Worm (Caenorhabditis elegans) whole organism, mixed stage, embryonic: Measurements from ENCODE around the gene Y43F8B.22.

Experiments
- M03D4.4 ChIP-seq: sonication (generic microtip); optimal IDR thresholded peaks from 2 replicates; lab custom pipeline; 2017; ENCODE audit warnings: mild to moderate bottlenecking, missing genetic modification characterization, missing compliant biosample characterization
- bed-3 ChIP-seq: fragments of 200-800 bp; sonication (Bioruptor generic); optimal IDR thresholded peaks from 3 replicates; lab custom pipeline; 2018; ENCODE audit warnings: mild to moderate bottlenecking, missing genetic modification characterization, moderate library complexity, missing compliant biosample characterization
- blmp-1 ChIP-seq: fragments of 150-350 bp; optimal IDR thresholded peaks from 2 replicates; lab custom pipeline; 2014; ENCODE audit warnings: missing biosample characterization, missing genetic modification characterization
- ceh-39 ChIP-seq: fragments of 150-350 bp; optimal IDR thresholded peaks from 2 replicates; lab custom pipeline; 2014; ENCODE audit warnings: missing biosample characterization, missing genetic modification characterization
- ceh-43 ChIP-seq: fragments of 200-800 bp; sonication (Bioruptor generic); optimal IDR thresholded peaks from 2 replicates; lab custom pipeline; 2018; ENCODE audit warnings: mild to moderate bottlenecking, missing genetic modification characterization, moderate library complexity, missing compliant biosample characterization
- ceh-83 ChIP-seq: fragments of 200-800 bp; sonication (Bioruptor generic); optimal IDR thresholded peaks from 2 replicates; lab custom pipeline; 2018; ENCODE audit warnings: mild to moderate bottlenecking, missing genetic modification characterization, missing compliant biosample characterization
- ces-1 ChIP-seq: fragments of 150-350 bp; optimal IDR thresholded peaks from 2 replicates; lab custom pipeline; 2014; ENCODE audit warnings: missing biosample characterization, missing genetic modification reagents, missing genetic modification characterization
- drap-1 ChIP-seq: fragments of 200-800 bp; sonication (Bioruptor generic); optimal IDR thresholded peaks from 3 replicates; lab custom pipeline; 2018; ENCODE audit warnings: mild to moderate bottlenecking, missing genetic modification characterization, missing compliant biosample characterization
- elt-1 ChIP-seq: sonication (generic microtip); optimal IDR thresholded peaks from 2 replicates; lab custom pipeline; 2017; ENCODE audit warnings: missing genetic modification characterization, mild to moderate bottlenecking, missing compliant biosample characterization, antibody characterized with exemption, moderate library complexity, borderline replicate concordance; ENCODE audit not compliant: insufficient read depth
- elt-3 ChIP-seq: fragments of 150-350 bp; optimal IDR thresholded peaks from 2 replicates; lab custom pipeline; 2014; ENCODE audit warnings: missing biosample characterization, missing genetic modification characterization
- flh-1 ChIP-seq: fragments of 200-800 bp; sonication (Bioruptor generic); optimal IDR thresholded peaks from 2 replicates; lab custom pipeline; 2018; ENCODE audit warnings: mild to moderate bottlenecking, missing genetic modification characterization, moderate library complexity, missing compliant biosample characterization
- ham-2 ChIP-seq: fragments of 200-800 bp; sonication (Bioruptor generic); optimal IDR thresholded peaks from 2 replicates; lab custom pipeline; 2018; ENCODE audit warnings: mild to moderate bottlenecking, missing genetic modification characterization, missing compliant biosample characterization
- lin-13 ChIP-seq: fragments of 150-350 bp; optimal IDR thresholded peaks from 2 replicates; lab custom pipeline; 2014; ENCODE audit warnings: missing biosample characterization, missing genetic modification characterization
- lsy-2 ChIP-seq: fragments of 150-350 bp; optimal IDR thresholded peaks from 2 replicates; lab custom pipeline; 2014; ENCODE audit warnings: missing biosample characterization, missing genetic modification characterization
- mab-5 ChIP-seq: fragments of 150-350 bp; optimal IDR thresholded peaks from 2 replicates; lab custom pipeline; 2014; ENCODE audit warnings: missing biosample characterization, missing genetic modification characterization
- mep-1 ChIP-seq: fragments of 150-350 bp; optimal IDR thresholded peaks from 2 replicates; lab custom pipeline; 2017; ENCODE audit warnings: missing biosample characterization, missing genetic modification reagents, missing genetic modification characterization, inconsistent platforms
- mls-2 ChIP-seq: sonication (generic microtip); optimal IDR thresholded peaks from 2 replicates; lab custom pipeline; 2016; ENCODE audit warnings: mild to moderate bottlenecking, missing genetic modification characterization, moderate library complexity, missing compliant biosample characterization
- nhr-12 ChIP-seq: fragments of 150-350 bp; optimal IDR thresholded peaks from 2 replicates; lab custom pipeline; 2014; ENCODE audit warnings: missing biosample characterization, missing genetic modification characterization
- nhr-2 ChIP-seq: fragments of 150-350 bp; optimal IDR thresholded peaks from 2 replicates; lab custom pipeline; 2014; ENCODE audit warnings: missing biosample characterization, missing genetic modification characterization
- nhr-237 ChIP-seq: fragments of 150-350 bp; optimal IDR thresholded peaks from 2 replicates; lab custom pipeline; 2014; ENCODE audit warnings: missing biosample characterization, missing genetic modification characterization
- nhr-28 ChIP-seq: fragments of 150-350 bp; optimal IDR thresholded peaks from 2 replicates; lab custom pipeline; 2014; ENCODE audit warnings: missing biosample characterization, missing genetic modification characterization
- pha-4 ChIP-seq: fragments of 150-350 bp; optimal IDR thresholded peaks from 2 replicates; lab custom pipeline; 2018; ENCODE audit warnings: missing biosample characterization, missing genetic modification reagents, missing genetic modification characterization
- tbx-8 ChIP-seq: fragments of 200-800 bp; sonication (Bioruptor generic); optimal IDR thresholded peaks from 2 replicates; lab custom pipeline; 2018; ENCODE audit warnings: mild to moderate bottlenecking, missing genetic modification characterization, moderate library complexity, missing compliant biosample characterization
- unc-39 ChIP-seq: fragments of 150-350 bp; optimal IDR thresholded peaks from 2 replicates; lab custom pipeline; 2014; ENCODE audit warnings: missing biosample characterization, missing genetic modification characterization
- unc-62 ChIP-seq: fragments of 150-350 bp; optimal IDR thresholded peaks from 2 replicates; lab custom pipeline; 2014; ENCODE audit warnings: missing biosample characterization, missing genetic modification reagents, missing genetic modification characterization
- ztf-11 ChIP-seq: fragments of 150-350 bp; optimal IDR thresholded peaks from 2 replicates; lab custom pipeline; 2014; ENCODE audit warnings: missing biosample characterization, missing genetic modification characterization

Gene Y43F8B.22

ce11 chrV:19524569-19524968 lies 41.9 kb downstream of the Y43F8B.22 start:
- TF ChIP-seq ceh-43 (GFP tag; lab: Kevin White, UChicago) = no peak
- peak; percentile 17 for TF ChIP-seq ces-1 (GFP tag; lab: Kevin White, UChicago)

ce11 chrV:19526197-19526596 lies 43.6 kb downstream of the Y43F8B.22 start:
- TF ChIP-seq mls-2 (tag; lab: Kevin White, UChicago) = no peak
- no peak for TF ChIP-seq unc-62
- no peak for TF ChIP-seq mab-5 (tag; lab: Kevin White, UChicago)

ce11 chrV:19527565-19527964 lies 44.9 kb downstream of the Y43F8B.22 start:
- TF ChIP-seq M03D4.4 (no peak), flh-1 (GFP tag; lab: Kevin White, UChicago) (no peak), nhr-12 (tag; lab: Kevin White, UChicago) (no peak), bed-3 (GFP tag; lab: Kevin White, UChicago) (no peak), mep-1 (tag; lab: Kevin White, UChicago) (no peak), ces-1 (GFP tag; lab: Kevin White, UChicago) (no peak), lin-13 (tag; lab: Kevin White, UChicago) (no peak), ceh-83 (GFP tag; lab: Kevin White, UChicago) (no peak), nhr-28 (no peak)

ce11 chrV:19528535-19528934 lies 45.9 kb downstream of the Y43F8B.22 start:
- TF ChIP-seq ham-2 (GFP tag; lab: Kevin White, UChicago) = peak; percentile 17

ce11 chrV:19529168-19529567 lies 46.5 kb downstream of the Y43F8B.22 start:
- peak; percentile 33 for TF ChIP-seq tbx-8 (GFP tag; lab: Kevin White, UChicago)
- no peak for TF ChIP-seq blmp-1
- no peak for TF ChIP-seq elt-1
- peak; percentile 99 for TF ChIP-seq unc-39
- peak; percentile 87 for TF ChIP-seq elt-3 (tag; lab: Kevin White, UChicago)
- peak; percentile 21 for TF ChIP-seq pha-4 (tag; lab: Kevin White, UChicago)
- TF ChIP-seq unc-62 = peak; percentile 98
- TF ChIP-seq mab-5 (tag; lab: Kevin White, UChicago) = no peak
- peak; percentile 77 for TF ChIP-seq ceh-39 (tag; lab: Kevin White, UChicago)
- peak; percentile 61 for TF ChIP-seq mls-2 (tag; lab: Kevin White, UChicago)
- no peak for TF ChIP-seq ham-2 (GFP tag; lab: Kevin White, UChicago)
- TF ChIP-seq nhr-237 (tag; lab: Kevin White, UChicago) = peak; percentile 80
- TF ChIP-seq lsy-2 (tag; lab: Kevin White, UChicago) = peak; percentile 56
- TF ChIP-seq drap-1 = peak; percentile 29
- TF ChIP-seq nhr-12 (tag; lab: Kevin White, UChicago) = peak; percentile 27
- TF ChIP-seq mep-1 (tag; lab: Kevin White, UChicago) = peak; percentile 35
- TF ChIP-seq ztf-11 = no peak
- TF ChIP-seq nhr-2 (tag; lab: Kevin White, UChicago) = peak; percentile 85
- peak; percentile 58 for TF ChIP-seq ces-1 (GFP tag; lab: Kevin White, UChicago)

ce11 chrV:19531034-19531433 lies 48.4 kb downstream of the Y43F8B.22 start:
- TF ChIP-seq elt-3 (tag; lab: Kevin White, UChicago) = no peak
- no peak for TF ChIP-seq ztf-11
- TF ChIP-seq, all 35 proteins: peak for 0
